Worm (Caenorhabditis elegans) whole organism, L1 larva: ENCODE data around the gene fask-1.

ENCODE experiments used
- nhr-28 ChIP-seq: fragments of 150-350 bp; optimal IDR thresholded peaks from 2 replicates; lab custom pipeline; 2014; ENCODE audit warnings: missing biosample characterization, missing genetic modification characterization
- nhr-76 ChIP-seq: sonication (generic microtip); optimal IDR thresholded peaks from 2 replicates; lab custom pipeline; 2017; ENCODE audit warnings: missing biosample characterization, missing genetic modification characterization
- nhr-77 ChIP-seq: fragments of 150-350 bp; optimal IDR thresholded peaks from 2 replicates; lab custom pipeline; 2014; ENCODE audit warnings: missing biosample characterization, missing genetic modification characterization

ce11 chrIV:13104900-13105299, 4.4 kb downstream of the fask-1 start, which contains the start of gene rde-11:
- TF ChIP-seq nhr-76 (tag; lab: Kevin White, UChicago): no peak
- no peak for TF ChIP-seq nhr-28 (tag; lab: Kevin White, UChicago)
- TF ChIP-seq nhr-77 (tag; lab: Kevin White, UChicago): no peak
